Worm (Caenorhabditis elegans): ENCODE measurements around the gene cst-2.

- TF ChIP-seq tbx-2 (tag; optimal IDR thresholded peaks at IDR 0.05) (no peak), fkh-10 (GFP tag; optimal IDR thresholded peaks at IDR 0.05) (no peak), pha-4 (tag; optimal IDR thresholded peaks at IDR 0.05) (no peak), hlh-30 (tag; optimal IDR thresholded peaks at IDR 0.05; ENCODE audit: insufficient read depth) (no peak), mec-3 (tag; optimal IDR thresholded peaks at IDR 0.05; ENCODE audit: borderline replicate concordance) (no peak), Y22D7AL.16 (tag; optimal IDR thresholded peaks at IDR 0.05) (no peak), sdc-2 (tag; optimal IDR thresholded peaks at IDR 0.05) (no peak), rnt-1 (tag; optimal IDR thresholded peaks at IDR 0.05) (no peak), nhr-232 (tag; optimal IDR thresholded peaks at IDR 0.05) (no peak), lin-11 (tag; optimal IDR thresholded peaks at IDR 0.05) (no peak), pros-1 (tag; optimal IDR thresholded peaks at IDR 0.05) (no peak), ahr-1 (tag; optimal IDR thresholded peaks at IDR 0.05) (no peak), ets-4 (tag; optimal IDR thresholded peaks at IDR 0.05) (no peak)
These were observed 33.0 kb upstream of the cst-2 start, which contains the start of gene R160.4 for ce11 chrX:4368800-4369199.
